Fruit fly (Drosophila melanogaster): ENCODE results near the gene CG7573.

The CG7573 gene

dm6 chr3L:11349908-11350405, 38.4 kb downstream of the CG7573 start (continued):
- TF ChIP-seq dm (GFP tag; optimal IDR thresholded peaks at IDR 0.05) (peak; percentile 60), tup (GFP tag; optimal IDR thresholded peaks at IDR 0.05) (peak; percentile 53), CG12769 (tag; optimal IDR thresholded peaks at IDR 0.05) (peak; percentile 62), corto (GFP tag; optimal IDR thresholded peaks at IDR 0.05) (no peak), CG16815 (GFP tag; optimal IDR thresholded peaks at IDR 0.05) (peak; percentile 89), CG8290 (GFP tag; optimal IDR thresholded peaks at IDR 0.05) (no peak), CG8290 (tag; optimal IDR thresholded peaks at IDR 0.05) (peak in 1 of 2 experiments; percentile 39), dmrt11E (tag; optimal IDR thresholded peaks at IDR 0.05) (peak; percentile 90), CG30020 (tag; optimal IDR thresholded peaks at IDR 0.05) (peak; percentile 39), CG6272 (GFP tag; IDR thresholded peaks at IDR 0.05) (peak; percentile 78), NC2α (GFP tag; optimal IDR thresholded peaks at IDR 0.05) (peak; percentile 54), bcd (GFP tag; optimal IDR thresholded peaks at IDR 0.05) (peak; percentile 89), CG32772 (GFP tag; IDR thresholded peaks at IDR 0.05) (peak; percentile 93), BEAF-32 (GFP tag; optimal IDR thresholded peaks at IDR 0.05) (no peak), CG14710 (tag; optimal IDR thresholded peaks at IDR 0.05) (peak; percentile 84), wor (GFP tag; IDR thresholded peaks at IDR 0.05) (peak; percentile 90), CG9797 (GFP tag; optimal IDR thresholded peaks at IDR 0.05) (no peak), Hmx (GFP tag; optimal IDR thresholded peaks at IDR 0.05) (peak; percentile 72), Nf-YC (tag; optimal IDR thresholded peaks at IDR 0.05) (peak; percentile 48), CG5180 (GFP tag; optimal IDR thresholded peaks at IDR 0.05) (peak; percentile 76), NK7.1 (GFP tag; optimal IDR thresholded peaks at IDR 0.05) (peak; percentile 60), CkIIα-i1 (GFP tag; IDR thresholded peaks at IDR 0.05) (peak; percentile 54; the same call in 1 of the 2 replicates), CG10366 (GFP tag; IDR thresholded peaks at IDR 0.05) (peak; percentile 88), Doc2 (GFP tag; IDR thresholded peaks at IDR 0.05) (peak; percentile 72; the same call in 1 of the 2 replicates), CG12071 (GFP tag; optimal IDR thresholded peaks at IDR 0.05) (peak; percentile 6), bab2 (GFP tag; optimal IDR thresholded peaks at IDR 0.05) (peak; percentile 56), hkb (optimal IDR thresholded peaks at IDR 0.05) (no peak), hkb (GFP tag; IDR thresholded peaks at IDR 0.05) (peak; percentile 87), Elba2 (GFP tag; optimal IDR thresholded peaks at IDR 0.05) (no peak), lilli (GFP tag; optimal IDR thresholded peaks at IDR 0.05) (peak; percentile 88), dimm (GFP tag; IDR thresholded peaks at IDR 0.05) (peak; percentile 85), CG9817 (tag; optimal IDR thresholded peaks at IDR 0.05) (peak; percentile 85), CG15073 (GFP tag; optimal IDR thresholded peaks at IDR 0.05) (peak; percentile 49), nmo (GFP tag; optimal IDR thresholded peaks at IDR 0.05) (peak; percentile 98), Atf-2 (GFP tag; optimal IDR thresholded peaks at IDR 0.05) (peak; percentile 75), pb (GFP tag; optimal IDR thresholded peaks at IDR 0.05) (peak; percentile 50), jumu (GFP tag; optimal IDR thresholded peaks at IDR 0.05) (peak; percentile 52), CG6854 (GFP tag; optimal IDR thresholded peaks at IDR 0.05) (peak; percentile 81), CG17568 (GFP tag; optimal IDR thresholded peaks at IDR 0.05) (peak; percentile 58), CG4404 (GFP tag; IDR thresholded peaks at IDR 0.05) (peak; percentile 93), CG10979 (tag; optimal IDR thresholded peaks at IDR 0.05) (peak; percentile 90), CG31224 (GFP tag; IDR thresholded peaks at IDR 0.05) (peak; percentile 76), dati (GFP tag; IDR thresholded peaks at IDR 0.05) (peak; percentile 61), danr (GFP tag; IDR thresholded peaks at IDR 0.05) (peak; percentile 90), CG15696 (tag; optimal IDR thresholded peaks at IDR 0.05) (peak; percentile 80), otp (GFP tag; IDR thresholded peaks at IDR 0.05) (peak; percentile 76), CG9727 (GFP tag; optimal IDR thresholded peaks at IDR 0.05) (peak; percentile 85), pnt (GFP tag; optimal IDR thresholded peaks at IDR 0.05) (peak; percentile 71), TFAM (GFP tag; optimal IDR thresholded peaks at IDR 0.05) (peak; percentile 83), CG6813 (GFP tag; optimal IDR thresholded peaks at IDR 0.05) (peak; percentile 76), stwl (tag; optimal IDR thresholded peaks at IDR 0.05) (peak; percentile 5)

Data from whole organism, embryonic.